Worm (Caenorhabditis elegans) whole organism, L2 larva: ENCODE measurements around the gene zfp-3.

Experiments
- C34F6.9 ChIP-seq: fragments of 150-350 bp; optimal IDR thresholded peaks from 2 replicates; lab custom pipeline; 2014; ENCODE audit warnings: missing biosample characterization, missing genetic modification characterization
- Y55F3AM.14 ChIP-seq: fragments of 200-800 bp; sonication (Bioruptor generic); optimal IDR thresholded peaks from 2 replicates; lab custom pipeline; 2018; ENCODE audit warnings: mild to moderate bottlenecking, missing genetic modification characterization, missing compliant biosample characterization
- ZK546.5 ChIP-seq: sonication (generic microtip); optimal IDR thresholded peaks from 2 replicates; lab custom pipeline; 2017; ENCODE audit warnings: missing biosample characterization, missing genetic modification characterization
- alr-1 ChIP-seq: fragments of 150-350 bp; optimal IDR thresholded peaks from 2 replicates; lab custom pipeline; 2014; ENCODE audit warnings: missing biosample characterization, missing genetic modification characterization
- ama-1 ChIP-seq: fragments of 150-350 bp; optimal IDR thresholded peaks from 2 replicates; lab custom pipeline; 2018; ENCODE audit warnings: inconsistent platforms
- blmp-1 ChIP-seq: sonication (generic microtip); optimal IDR thresholded peaks from 2 replicates; lab custom pipeline; 2017; ENCODE audit warnings: missing genetic modification characterization, mild to moderate bottlenecking, missing compliant biosample characterization, antibody characterized with exemption, moderate library complexity; ENCODE audit not compliant: insufficient read depth
- ceh-16 ChIP-seq: fragments of 150-350 bp; optimal IDR thresholded peaks from 2 replicates; lab custom pipeline; 2014; ENCODE audit warnings: missing biosample characterization, missing genetic modification characterization
- ceh-82 ChIP-seq: fragments of 150-350 bp; optimal IDR thresholded peaks from 2 replicates; lab custom pipeline; 2014; ENCODE audit warnings: missing biosample characterization, missing genetic modification characterization
- crh-2 ChIP-seq: sonication (generic microtip); optimal IDR thresholded peaks from 2 replicates; lab custom pipeline; 2017; ENCODE audit warnings: missing biosample characterization, missing genetic modification characterization
- dmd-4 ChIP-seq: sonication (generic microtip); optimal IDR thresholded peaks from 2 replicates; lab custom pipeline; 2017; ENCODE audit warnings: missing biosample characterization, missing genetic modification characterization
- egl-27 ChIP-seq: sonication (generic microtip); optimal IDR thresholded peaks from 3 replicates; lab custom pipeline; 2017; ENCODE audit warnings: missing biosample characterization, missing genetic modification reagents, missing genetic modification characterization
- elt-3 ChIP-seq: sonication (generic microtip); optimal IDR thresholded peaks from 2 replicates; lab custom pipeline; 2017; ENCODE audit warnings: missing biosample characterization, missing genetic modification characterization
- fos-1 ChIP-seq: fragments of 150-350 bp; optimal IDR thresholded peaks from 2 replicates; lab custom pipeline; 2014; ENCODE audit warnings: missing biosample characterization, missing genetic modification characterization
- gmeb-1 ChIP-seq: fragments of 150-350 bp; optimal IDR thresholded peaks from 2 replicates; lab custom pipeline; 2014; ENCODE audit warnings: missing biosample characterization, missing genetic modification characterization
- lin-13 ChIP-seq: fragments of 150-350 bp; optimal IDR thresholded peaks from 2 replicates; lab custom pipeline; 2014; ENCODE audit warnings: missing biosample characterization, missing genetic modification reagents, missing genetic modification characterization
- lin-39 ChIP-seq: fragments of 150-350 bp; optimal IDR thresholded peaks from 2 replicates; lab custom pipeline; 2014; ENCODE audit warnings: missing biosample characterization, missing genetic modification reagents, missing genetic modification characterization
- lsy-2 ChIP-seq, 2 experiments: fragments of 150-350 bp in 1 of 2; sonication (generic microtip) in 1 of 2; optimal IDR thresholded peaks; 2 replicates each; lab custom pipeline; 2014 to 2017; ENCODE audit warnings: missing biosample characterization in 2 of 2, missing genetic modification characterization in 2 of 2
- mab-5 ChIP-seq: fragments of 150-350 bp; optimal IDR thresholded peaks from 2 replicates; lab custom pipeline; 2014; ENCODE audit warnings: missing biosample characterization, missing genetic modification characterization
- mbf-1 ChIP-seq: sonication (generic microtip); optimal IDR thresholded peaks from 2 replicates; lab custom pipeline; 2017; ENCODE audit warnings: missing biosample characterization, missing genetic modification characterization
- mdl-1 ChIP-seq, 2 experiments: fragments of 150-350 bp in 1 of 2; sonication (generic microtip) in 1 of 2; optimal IDR thresholded peaks; 2 replicates each; lab custom pipeline; 2017; ENCODE audit warnings: missing biosample characterization in 2 of 2, missing genetic modification characterization in 2 of 2
- nhr-11 ChIP-seq: fragments of 150-350 bp; optimal IDR thresholded peaks from 2 replicates; lab custom pipeline; 2014; ENCODE audit warnings: missing biosample characterization, missing genetic modification characterization
- nhr-12 ChIP-seq: fragments of 150-350 bp; optimal IDR thresholded peaks from 2 replicates; lab custom pipeline; 2014; ENCODE audit warnings: missing biosample characterization, missing genetic modification characterization
- nhr-129 ChIP-seq: fragments of 150-350 bp; optimal IDR thresholded peaks from 2 replicates; lab custom pipeline; 2014; ENCODE audit warnings: missing biosample characterization, missing genetic modification characterization
- nhr-23 ChIP-seq: fragments of 150-350 bp; optimal IDR thresholded peaks from 2 replicates; lab custom pipeline; 2014; ENCODE audit warnings: missing biosample characterization, missing genetic modification reagents, missing genetic modification characterization
- nhr-237 ChIP-seq: fragments of 150-350 bp; optimal IDR thresholded peaks from 2 replicates; lab custom pipeline; 2014; ENCODE audit warnings: missing biosample characterization, missing genetic modification characterization
- nhr-25 ChIP-seq: fragments of 150-350 bp; sonication (generic microtip); optimal IDR thresholded peaks from 3 replicates; lab custom pipeline; 2014; ENCODE audit warnings: missing biosample characterization, missing genetic modification characterization
- peb-1 ChIP-seq: fragments of 150-350 bp; optimal IDR thresholded peaks from 2 replicates; lab custom pipeline; 2014; ENCODE audit warnings: missing biosample characterization, missing genetic modification characterization
- sem-4 ChIP-seq: fragments of 150-350 bp; optimal IDR thresholded peaks from 2 replicates; lab custom pipeline; 2014; ENCODE audit warnings: missing biosample characterization, missing genetic modification reagents, missing genetic modification characterization
- skn-1 ChIP-seq: sonication (generic microtip); optimal IDR thresholded peaks from 2 replicates; lab custom pipeline; 2017; ENCODE audit warnings: missing biosample characterization, missing genetic modification characterization
- sma-9 ChIP-seq, 2 experiments: fragments of 150-350 bp in 1 of 2; sonication (generic microtip) in 1 of 2; optimal IDR thresholded peaks; 2 replicates each; lab custom pipeline; 2014 to 2016; ENCODE audit warnings: missing genetic modification characterization in 2 of 2, mild to moderate bottlenecking in 1 of 2, missing biosample characterization in 1 of 2, missing compliant biosample characterization in 1 of 2, missing genetic modification reagents in 1 of 2, moderate library complexity in 1 of 2
- snpc-4 ChIP-seq: fragments of 150-350 bp; optimal IDR thresholded peaks from 2 replicates; lab custom pipeline; 2014; ENCODE audit warnings: missing biosample characterization, missing genetic modification characterization
- unc-62 ChIP-seq: fragments of 150-350 bp; optimal IDR thresholded peaks from 2 replicates; lab custom pipeline; 2014; ENCODE audit warnings: missing biosample characterization, missing genetic modification reagents, missing genetic modification characterization
- ztf-1 ChIP-seq: fragments of 200-800 bp; sonication (Bioruptor generic); conservative IDR thresholded peaks from 2 replicates; pipeline ENCODE4 v1.3.6; 2022; ENCODE audit warnings: missing genetic modification characterization, missing compliant biosample characterization
- ztf-11 ChIP-seq: sonication (generic microtip); optimal IDR thresholded peaks from 2 replicates; lab custom pipeline; 2017; ENCODE audit warnings: missing biosample characterization, missing genetic modification characterization
- ztf-4 ChIP-seq: fragments of 150-350 bp; optimal IDR thresholded peaks from 2 replicates; lab custom pipeline; 2014; ENCODE audit warnings: missing biosample characterization, missing genetic modification characterization

Gene zfp-3

DNA sequence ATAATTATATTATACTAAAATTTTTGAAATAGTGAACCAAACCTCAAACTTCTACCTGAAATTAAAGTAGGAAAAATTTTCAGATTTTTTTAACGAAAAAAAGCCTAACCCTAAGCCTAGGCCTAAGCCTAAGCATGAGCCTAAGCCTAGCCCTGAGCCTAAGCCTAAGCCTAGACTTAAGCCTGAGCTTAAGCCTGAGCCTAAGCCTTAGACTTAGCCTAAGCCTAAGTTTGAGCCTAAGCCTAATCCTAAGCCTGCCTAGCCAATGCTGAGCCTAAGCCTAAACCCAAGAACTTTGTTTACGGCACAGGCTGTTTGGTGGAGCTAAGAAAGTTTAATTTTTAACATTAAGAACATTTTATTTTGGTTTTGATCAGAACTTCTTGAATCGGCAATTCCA lies 49.5 kb upstream of the zfp-3 start:
- TF ChIP-seq blmp-1 (tag; lab: Kevin White, UChicago) (no peak), nhr-12 (no peak), peb-1 (tag; lab: Kevin White, UChicago) (no peak), nhr-25 (no peak), lsy-2 (tag; optimal IDR thresholded peaks at IDR 0.05; lab: Kevin White, UChicago) (no peak), mab-5 (tag; lab: Kevin White, UChicago) (no peak), ZK546.5 (tag; lab: Kevin White, UChicago) (no peak), elt-3 (tag; lab: Kevin White, UChicago) (no peak), nhr-11 (tag; lab: Kevin White, UChicago) (no peak)

DNA sequence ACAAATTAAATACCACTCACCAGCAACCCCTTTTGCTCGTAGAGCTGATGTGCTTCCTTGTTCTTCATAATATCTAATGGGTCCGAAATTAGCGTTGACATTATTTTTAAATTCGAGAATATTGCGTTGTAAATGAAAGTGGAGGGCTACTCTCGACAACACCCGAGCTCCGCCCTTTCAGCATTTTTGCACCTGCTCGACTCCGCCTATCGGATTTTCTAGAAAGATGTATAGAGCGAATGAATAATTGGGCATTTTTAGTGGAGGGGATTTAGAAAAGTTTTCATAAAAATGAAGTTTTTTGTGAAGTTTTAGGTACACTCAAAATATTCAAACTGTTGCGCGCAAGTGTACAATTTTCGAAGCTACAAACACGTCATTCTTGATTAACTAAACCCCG lies 47.8 kb upstream of the zfp-3 start, which contains the start of gene F09E10.5:
F09E10.5 (minus strand) TSS at position 101 of the 400 bp plus-strand sequence.
- TF ChIP-seq fos-1 (no peak), skn-1 (tag; lab: Kevin White, UChicago) (no peak), sem-4 (tag; lab: Kevin White, UChicago) (no peak), ama-1 (lab: Kevin White, UChicago) (no peak), ztf-1 (GFP tag; lab: Robert Waterston, UW) (no peak), lin-39 (tag; lab: Kevin White, UChicago) (no peak), ztf-11 (tag; lab: Kevin White, UChicago) (no peak), crh-2 (tag; lab: Kevin White, UChicago) (no peak), unc-62 (GFP tag; lab: Kevin White, UChicago) (no peak), ceh-16 (tag; lab: Kevin White, UChicago) (no peak), gmeb-1 (tag; lab: Kevin White, UChicago) (no peak), nhr-237 (tag; lab: Kevin White, UChicago) (no peak), sma-9 (GFP tag; optimal IDR thresholded peaks at IDR 0.05; lab: Kevin White, UChicago) (no peak), sma-9 (tag; optimal IDR thresholded peaks at IDR 0.05; lab: Kevin White, UChicago) (no peak), mbf-1 (tag; lab: Kevin White, UChicago) (no peak), egl-27 (tag; lab: Kevin White, UChicago) (no peak), lin-13 (GFP tag; lab: Kevin White, UChicago) (no peak), ztf-4 (tag; lab: Kevin White, UChicago) (no peak)

DNA sequence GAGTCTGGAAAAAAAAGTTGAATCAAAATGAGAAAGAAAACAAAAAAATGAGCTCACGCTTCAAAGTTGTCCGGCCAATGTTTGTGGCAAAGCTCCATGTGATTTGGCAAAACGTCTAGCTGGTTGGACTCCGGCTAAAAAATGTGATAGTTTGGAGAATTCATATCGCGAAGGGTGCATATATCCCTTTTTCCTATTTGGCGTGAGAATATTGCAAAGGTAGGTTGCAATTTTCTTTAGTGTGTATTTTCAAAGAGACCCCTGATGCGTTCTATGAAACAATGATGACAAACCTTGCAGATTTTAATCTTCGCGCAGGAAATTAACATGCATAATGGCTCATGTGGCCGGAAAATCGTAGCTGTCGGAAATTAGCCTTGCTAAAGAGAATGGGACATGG lies 45.7 kb upstream of the zfp-3 start:
- no peak for TF ChIP-seq lin-13 (GFP tag; lab: Kevin White, UChicago)
- TF ChIP-seq mdl-1 (tag; optimal IDR thresholded peaks at IDR 0.05; lab: Kevin White, UChicago) = no peak
- TF ChIP-seq snpc-4 (tag; lab: Kevin White, UChicago) = no peak
- TF ChIP-seq nhr-129 (tag; lab: Kevin White, UChicago) = peak; percentile 9
- TF ChIP-seq C34F6.9 (tag; lab: Kevin White, UChicago) = no peak
- TF ChIP-seq nhr-11 (tag; lab: Kevin White, UChicago) = no peak

DNA sequence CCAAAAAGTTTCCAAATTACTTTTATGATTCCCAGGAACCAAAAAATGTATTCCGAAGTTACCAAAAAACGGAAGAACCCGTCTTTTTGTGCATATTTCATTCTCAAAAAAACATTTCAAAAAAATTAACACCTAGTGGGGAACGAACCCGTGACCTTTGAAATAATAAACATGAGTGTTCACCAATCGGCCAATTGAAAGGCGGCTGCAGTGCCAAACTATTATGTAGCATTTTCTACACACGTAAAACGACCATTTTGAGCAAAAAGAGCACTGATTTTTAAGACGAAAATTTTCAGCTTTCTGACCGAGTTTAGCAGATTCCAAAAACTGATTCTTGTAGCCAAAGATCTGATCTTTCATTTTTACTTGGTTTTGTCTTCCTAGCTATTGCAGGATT lies 44.6 kb upstream of the zfp-3 start:
- TF ChIP-seq elt-3 (tag; lab: Kevin White, UChicago) (no peak), peb-1 (tag; lab: Kevin White, UChicago) (no peak), mab-5 (tag; lab: Kevin White, UChicago) (no peak), Y55F3AM.14 (GFP tag; lab: Kevin White, UChicago) (no peak), alr-1 (tag; lab: Kevin White, UChicago) (no peak), C34F6.9 (tag; lab: Kevin White, UChicago) (no peak), dmd-4 (tag; lab: Kevin White, UChicago) (no peak), nhr-23 (no peak), fos-1 (no peak), nhr-129 (tag; lab: Kevin White, UChicago) (no peak), ZK546.5 (tag; lab: Kevin White, UChicago) (no peak), lsy-2 (tag; optimal IDR thresholded peaks at IDR 0.05; lab: Kevin White, UChicago) (no peak), ama-1 (lab: Kevin White, UChicago) (no peak), ceh-16 (tag; lab: Kevin White, UChicago) (no peak), ztf-4 (tag; lab: Kevin White, UChicago) (no peak), ceh-82 (tag; lab: Kevin White, UChicago) (no peak), nhr-25 (no peak), gmeb-1 (tag; lab: Kevin White, UChicago) (no peak)
